Worm (Caenorhabditis elegans): ENCODE measurements around the gene ssp-32.

DNA sequence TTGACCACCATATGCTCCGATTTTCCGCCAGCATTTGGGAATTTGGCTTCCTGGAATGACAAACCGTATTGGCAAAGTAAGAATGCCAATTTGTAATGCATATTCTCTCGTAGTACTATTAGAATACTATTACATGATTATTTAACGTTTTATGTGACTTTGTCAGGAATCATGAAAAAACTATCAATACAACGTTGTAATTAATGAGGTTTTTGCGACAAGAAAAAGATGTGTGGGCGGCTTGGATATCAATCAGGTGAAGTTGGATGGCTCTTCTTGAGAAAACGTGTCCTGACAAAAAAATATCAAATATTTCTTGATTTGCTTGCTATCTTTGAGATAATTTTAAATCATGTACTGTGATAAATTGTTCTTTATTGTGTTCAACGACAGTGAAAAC is 47.1 kb upstream of the ssp-32 start, which contains the start of gene K07F5.7:
- no peak for TF ChIP-seq unc-39 (tag; optimal IDR thresholded peaks at IDR 0.05)
- TF ChIP-seq nhr-12 (tag; optimal IDR thresholded peaks at IDR 0.05), result no peak
- no peak for TF ChIP-seq blmp-1 (tag; optimal IDR thresholded peaks at IDR 0.05)
- no peak for TF ChIP-seq cnd-1 (tag; optimal IDR thresholded peaks at IDR 0.05)
- no peak for TF ChIP-seq elt-3 (tag; optimal IDR thresholded peaks at IDR 0.05)
- no peak for TF ChIP-seq mep-1 (tag; optimal IDR thresholded peaks at IDR 0.05)
- no peak for TF ChIP-seq elt-1 (tag; optimal IDR thresholded peaks at IDR 0.05; ENCODE audit: borderline replicate concordance, insufficient read depth)
- no peak for TF ChIP-seq lsy-2 (tag; optimal IDR thresholded peaks at IDR 0.05)
- no peak for TF ChIP-seq pha-4 (tag; optimal IDR thresholded peaks at IDR 0.05)
- no peak for TF ChIP-seq nhr-237 (tag; optimal IDR thresholded peaks at IDR 0.05)
- no peak for TF ChIP-seq unc-62 (GFP tag; optimal IDR thresholded peaks at IDR 0.05)
- no peak for TF ChIP-seq ztf-11 (tag; optimal IDR thresholded peaks at IDR 0.05)
- no peak for TF ChIP-seq M03D4.4 (tag; optimal IDR thresholded peaks at IDR 0.05)
